Fruit fly (Drosophila melanogaster) whole organism, embryonic: Measurements from ENCODE around the gene CG6106.

Experiments used
- Abd-B ChIP-seq: fragments of 200-800 bp; sonication (Bioruptor generic); optimal IDR thresholded peaks from 2 replicates; lab custom pipeline; 2018; ENCODE audit warnings: missing biosample characterization, mild to moderate bottlenecking, missing genetic modification characterization, moderate library complexity
- Adf1 ChIP-seq: fragments of 200-800 bp; sonication (Bioruptor generic); IDR thresholded peaks from 2 replicates; pipeline ENCODE4 v1.3.6; 2022; ENCODE audit warnings: missing biosample characterization, missing genetic modification characterization
- CG10654 ChIP-seq: fragments of 200-800 bp; sonication (Bioruptor generic); optimal IDR thresholded peaks from 2 replicates; lab custom pipeline; 2016; ENCODE audit warnings: missing biosample characterization, missing genetic modification characterization
- CG11560 ChIP-seq: fragments of 200-800 bp; sonication (Bioruptor generic); IDR thresholded peaks from 3 replicates; pipeline ENCODE4 v1.3.6; 2022; ENCODE audit warnings: missing biosample characterization, missing genetic modification characterization
- CG12219 ChIP-seq: fragments of 200-800 bp; sonication (Bioruptor generic); optimal IDR thresholded peaks from 3 replicates; lab custom pipeline; 2018; ENCODE audit warnings: missing biosample characterization, mild to moderate bottlenecking, missing genetic modification characterization
- CG12299 ChIP-seq: fragments of 200-800 bp; sonication (Bioruptor generic); optimal IDR thresholded peaks from 2 replicates; lab custom pipeline; 2018; ENCODE audit warnings: missing biosample characterization, mild to moderate bottlenecking, missing genetic modification characterization
- CG15696 ChIP-seq: fragments of 200-800 bp; sonication (Bioruptor generic); optimal IDR thresholded peaks from 2 replicates; lab custom pipeline; 2019; ENCODE audit warnings: missing biosample characterization, mild to moderate bottlenecking, missing genetic modification characterization, moderate library complexity
- CG17802 ChIP-seq: fragments of 200-800 bp; sonication (Bioruptor generic); optimal IDR thresholded peaks from 2 replicates; lab custom pipeline; 2018; ENCODE audit warnings: missing biosample characterization, mild to moderate bottlenecking, missing genetic modification characterization, moderate library complexity
- CG18476 ChIP-seq: fragments of 200-800 bp; sonication (Bioruptor generic); optimal IDR thresholded peaks from 2 replicates; lab custom pipeline; 2016; ENCODE audit warnings: missing biosample characterization, mild to moderate bottlenecking, missing genetic modification characterization
- CG2875 ChIP-seq: fragments of 200-800 bp; sonication (Bioruptor generic); optimal IDR thresholded peaks from 2 replicates; lab custom pipeline; 2017; ENCODE audit warnings: missing biosample characterization, mild to moderate bottlenecking, missing genetic modification characterization, missing genetic modification reagents
- CG30020 ChIP-seq: fragments of 200-800 bp; optimal IDR thresholded peaks from 2 replicates; lab custom pipeline; 2019; ENCODE audit warnings: missing biosample characterization, mild to moderate bottlenecking, missing genetic modification characterization, moderate library complexity
- CG30431 ChIP-seq: fragments of 200-800 bp; sonication (Bioruptor generic); optimal IDR thresholded peaks from 2 replicates; lab custom pipeline; 2017; ENCODE audit warnings: missing biosample characterization, missing genetic modification characterization
- CG3065 ChIP-seq: fragments of 200-800 bp; sonication (Bioruptor generic); optimal IDR thresholded peaks from 2 replicates; lab custom pipeline; 2016; ENCODE audit warnings: missing biosample characterization, missing genetic modification characterization
- CG32767 ChIP-seq: fragments of 200-800 bp; sonication (Bioruptor generic); IDR thresholded peaks from 2 replicates; pipeline ENCODE4 v1.3.6; 2022; ENCODE audit warnings: missing biosample characterization, missing genetic modification characterization
- CG43689 ChIP-seq: fragments of 200-800 bp; sonication (Bioruptor generic); IDR thresholded peaks from 2 replicates; pipeline ENCODE4 v1.3.6; 2022; ENCODE audit warnings: missing biosample characterization, missing genetic modification characterization
- CG5245 ChIP-seq: fragments of 200-800 bp; sonication (Bioruptor generic); optimal IDR thresholded peaks from 3 replicates; lab custom pipeline; 2016; ENCODE audit warnings: missing biosample characterization, missing genetic modification characterization
- CG6791 ChIP-seq: fragments of 200-800 bp; sonication (Bioruptor generic); IDR thresholded peaks from 3 replicates; pipeline ENCODE4 v1.3.6; 2022; ENCODE audit warnings: missing biosample characterization, missing genetic modification characterization; ENCODE audit not compliant: partially characterized antibody
- CG8388 ChIP-seq: fragments of 200-800 bp; sonication (Bioruptor generic); optimal IDR thresholded peaks from 2 replicates; lab custom pipeline; 2019; ENCODE audit warnings: missing biosample characterization, mild to moderate bottlenecking, missing genetic modification characterization, moderate library complexity
- CG9932 ChIP-seq: fragments of 200-800 bp; sonication (Bioruptor generic); IDR thresholded peaks from 2 replicates; pipeline ENCODE4 v1.3.6; 2022; ENCODE audit warnings: missing biosample characterization, missing genetic modification characterization
- Dip2 ChIP-seq: fragments of 200-800 bp; sonication (Bioruptor generic); IDR thresholded peaks from 2 replicates; pipeline ENCODE4 v1.3.6; 2022; ENCODE audit warnings: missing biosample characterization, missing genetic modification characterization
- Doc3 ChIP-seq: fragments of 200-800 bp; sonication (Bioruptor generic); IDR thresholded peaks from 3 replicates; pipeline ENCODE4 v1.3.6; 2022; ENCODE audit warnings: missing biosample characterization, missing genetic modification characterization; ENCODE audit not compliant: partially characterized antibody
- Fer1 ChIP-seq: fragments of 200-800 bp; sonication (Bioruptor generic); optimal IDR thresholded peaks from 2 replicates; lab custom pipeline; 2017; ENCODE audit warnings: missing biosample characterization, mild to moderate bottlenecking, missing genetic modification characterization
- HLH4C ChIP-seq: fragments of 200-800 bp; sonication (Bioruptor generic); IDR thresholded peaks from 3 replicates; pipeline ENCODE4 v1.3.6; 2022; ENCODE audit warnings: missing biosample characterization, missing genetic modification characterization; ENCODE audit not compliant: partially characterized antibody
- Hr51 ChIP-seq, 2 experiments: fragments of 200-800 bp; sonication (Bioruptor generic); optimal IDR thresholded peaks; 2 replicates in 1 of 2; 3 replicates in 1 of 2; lab custom pipeline; 2016 to 2018; ENCODE audit warnings: missing biosample characterization in 2 of 2, missing genetic modification characterization in 2 of 2, mild to moderate bottlenecking in 1 of 2, moderate library complexity in 1 of 2
- Hsf ChIP-seq: fragments of 200-800 bp; sonication (Bioruptor generic); optimal IDR thresholded peaks from 3 replicates; lab custom pipeline; 2016; ENCODE audit warnings: missing biosample characterization, missing genetic modification characterization
- PHDP ChIP-seq: fragments of 200-800 bp; sonication (Bioruptor generic); optimal IDR thresholded peaks from 3 replicates; lab custom pipeline; 2018; ENCODE audit warnings: missing biosample characterization, mild to moderate bottlenecking, missing genetic modification characterization, moderate library complexity
- Rfx ChIP-seq: fragments of 200-800 bp; sonication (Bioruptor generic); IDR thresholded peaks from 2 replicates; pipeline ENCODE4 v1.3.6; 2022; ENCODE audit warnings: missing biosample characterization, missing genetic modification characterization
- Stat92E ChIP-seq, 3 experiments: fragments of >200 bp in 2 of 3; fragments of 200-800 bp in 1 of 3; sonication (Bioruptor generic) in 1 of 3; optimal IDR thresholded peaks; 2 replicates each; lab custom pipeline; 2017 to 2019; ENCODE audit warnings: missing biosample characterization in 3 of 3, missing genetic modification characterization in 3 of 3, mild to moderate bottlenecking in 1 of 3, moderate library complexity in 1 of 3
- ac ChIP-seq: fragments of 200-800 bp; sonication (Bioruptor generic); optimal IDR thresholded peaks from 3 replicates; lab custom pipeline; 2017; ENCODE audit warnings: missing biosample characterization, mild to moderate bottlenecking, missing genetic modification characterization
- ato ChIP-seq: fragments of 200-800 bp; sonication (Bioruptor generic); IDR thresholded peaks from 2 replicates; pipeline ENCODE4 v1.3.6; 2022; ENCODE audit warnings: missing biosample characterization, missing genetic modification characterization; ENCODE audit not compliant: partially characterized antibody
- chinmo ChIP-seq: fragments of 200-800 bp; sonication (Bioruptor generic); IDR thresholded peaks from 4 replicates; pipeline ENCODE4 v1.3.6; 2022; ENCODE audit warnings: missing biosample characterization, missing genetic modification characterization; ENCODE audit not compliant: partially characterized antibody
- ci ChIP-seq: fragments of 200-800 bp; sonication (Bioruptor generic); IDR thresholded peaks from 3 replicates; pipeline ENCODE4 v1.3.6; 2022; ENCODE audit warnings: missing biosample characterization, missing genetic modification characterization
- crc ChIP-seq: fragments of 200-800 bp; sonication (Bioruptor generic); optimal IDR thresholded peaks from 2 replicates; lab custom pipeline; 2016; ENCODE audit warnings: missing biosample characterization, missing genetic modification characterization
- ems ChIP-seq: fragments of 200-800 bp; sonication (Bioruptor generic); optimal IDR thresholded peaks from 3 replicates; lab custom pipeline; 2016; ENCODE audit warnings: missing biosample characterization, missing genetic modification characterization
- grn ChIP-seq: fragments of 200-800 bp; sonication (Bioruptor generic); optimal IDR thresholded peaks from 3 replicates; lab custom pipeline; 2017; ENCODE audit warnings: missing biosample characterization, missing genetic modification characterization
- gro ChIP-seq: fragments of 200-800 bp; sonication (Bioruptor generic); optimal IDR thresholded peaks from 2 replicates; lab custom pipeline; 2016; ENCODE audit warnings: missing biosample characterization, missing genetic modification characterization
- gsb ChIP-seq: fragments of 200-800 bp; sonication (Bioruptor generic); IDR thresholded peaks from 2 replicates; pipeline ENCODE4 v1.3.6; 2022; ENCODE audit warnings: missing biosample characterization, missing genetic modification characterization
- ken ChIP-seq: fragments of 200-800 bp; sonication (Bioruptor generic); IDR thresholded peaks from 3 replicates; pipeline ENCODE4 v1.3.6; 2022; ENCODE audit warnings: missing biosample characterization, missing genetic modification characterization
- maf-S ChIP-seq: fragments of 200-800 bp; sonication (Bioruptor generic); optimal IDR thresholded peaks from 2 replicates; lab custom pipeline; 2016; ENCODE audit warnings: missing biosample characterization, missing genetic modification characterization
- p53 ChIP-seq: fragments of 200-800 bp; sonication (Bioruptor generic); optimal IDR thresholded peaks from 2 replicates; lab custom pipeline; 2016; ENCODE audit warnings: missing biosample characterization, missing genetic modification characterization
- pho ChIP-seq: fragments of 200-800 bp; sonication (Bioruptor generic); optimal IDR thresholded peaks from 2 replicates; lab custom pipeline; 2016; ENCODE audit warnings: missing biosample characterization, missing genetic modification characterization
- pros ChIP-seq: fragments of 200-800 bp; sonication (Bioruptor generic); optimal IDR thresholded peaks from 3 replicates; lab custom pipeline; 2019; ENCODE audit warnings: missing biosample characterization, mild to moderate bottlenecking, missing genetic modification characterization, moderate library complexity
- sc ChIP-seq, 3 experiments: fragments of >200 bp in 2 of 3; fragments of 200-800 bp in 1 of 3; sonication (Bioruptor generic) in 1 of 3; optimal IDR thresholded peaks; 2 replicates in 2 of 3; 3 replicates in 1 of 3; lab custom pipeline; 2017; ENCODE audit warnings: mild to moderate bottlenecking in 1 of 3, missing biosample characterization in 1 of 3, missing genetic modification characterization in 1 of 3, missing genetic modification reagents in 1 of 3
- seq ChIP-seq: fragments of 200-800 bp; sonication (Bioruptor generic); IDR thresholded peaks from 2 replicates; pipeline ENCODE4 v1.3.6; 2022; ENCODE audit warnings: missing biosample characterization, missing genetic modification characterization
- sima ChIP-seq: fragments of 200-800 bp; sonication (Bioruptor generic); optimal IDR thresholded peaks from 2 replicates; lab custom pipeline; 2016; ENCODE audit warnings: missing biosample characterization, missing genetic modification characterization
- tio ChIP-seq: fragments of 200-800 bp; sonication (Bioruptor generic); optimal IDR thresholded peaks from 2 replicates; lab custom pipeline; 2017; ENCODE audit warnings: missing biosample characterization, missing genetic modification characterization, inconsistent platforms
- twi ChIP-seq: fragments of 200-800 bp; optimal IDR thresholded peaks from 2 replicates; lab custom pipeline; 2019; ENCODE audit warnings: missing biosample characterization, mild to moderate bottlenecking, missing genetic modification characterization, moderate library complexity
- usp ChIP-seq: fragments of >200 bp; optimal IDR thresholded peaks from 2 replicates; lab custom pipeline; 2017; ENCODE audit warnings: missing biosample characterization, missing genetic modification characterization

The CG6106 gene

DNA sequence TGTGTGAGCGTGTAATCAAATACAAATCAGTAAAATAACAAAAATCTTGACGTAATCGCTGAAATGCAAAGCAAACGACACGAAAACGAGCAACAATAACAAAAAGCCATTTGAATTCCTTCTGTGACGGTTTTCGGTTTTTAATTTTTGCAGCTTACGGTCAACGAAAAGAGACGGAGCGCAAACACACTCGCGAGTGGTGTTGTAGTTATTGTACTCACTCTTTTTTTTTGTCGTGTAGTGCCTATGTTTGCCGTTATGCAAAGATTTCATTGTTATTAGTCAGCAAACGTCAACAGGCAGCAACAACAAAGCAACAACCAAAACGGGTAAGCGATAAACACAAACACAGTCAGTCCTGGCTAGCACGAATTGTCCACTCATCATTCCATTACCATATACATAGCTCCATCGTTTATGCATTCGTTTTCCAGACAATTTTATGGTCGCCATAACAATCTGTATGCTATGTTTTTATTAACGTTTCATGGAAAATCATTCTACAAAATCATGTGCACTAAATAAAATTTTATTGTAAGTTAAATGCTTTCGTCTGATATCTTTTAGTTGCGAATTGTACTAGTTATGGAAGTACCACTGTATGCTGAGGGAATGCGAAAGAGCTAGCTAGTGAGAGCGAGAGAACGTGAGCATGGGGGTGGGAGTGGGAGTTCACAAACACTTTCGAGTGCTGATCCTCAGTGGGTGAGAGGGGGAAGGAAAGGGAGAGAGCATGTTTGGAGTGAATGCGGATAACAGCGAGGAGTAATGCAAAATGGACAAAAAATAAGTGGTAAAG lies 8.4 kb downstream of the CG6106 start (continued):
- TF ChIP-seq twi (peak; percentile 38), Dip2 (GFP tag; lab: Robert Waterston, UW) (no peak), HLH4C (GFP tag; lab: Robert Waterston, UW) (no peak), Adf1 (GFP tag; lab: Robert Waterston, UW) (peak; percentile 52; the same call in 1 of the 2 replicates), p53 (GFP tag; lab: Kevin White, UChicago) (no peak), chinmo (GFP tag; lab: Robert Waterston, UW) (no peak), gro (GFP tag; lab: Kevin White, UChicago) (peak; percentile 93), CG12299 (tag; lab: Kevin White, UChicago) (peak; percentile 66), Abd-B (GFP tag; lab: Kevin White, UChicago) (peak; percentile 87), Hr51 (GFP tag; optimal IDR thresholded peaks at IDR 0.05; lab: Kevin White, UChicago) (peak; percentile 9 to 83), CG15696 (peak; percentile 34), CG10654 (no peak), ems (GFP tag; lab: Kevin White, UChicago) (peak; percentile 35), grn (no peak), tio (peak; percentile 36), CG6791 (GFP tag; lab: Robert Waterston, UW) (no peak), CG8388 (GFP tag; lab: Kevin White, UChicago) (peak; percentile 37), PHDP (peak; percentile 85), ci (GFP tag; lab: Robert Waterston, UW) (peak; percentile 60; the same call in 2 of the 3 replicates), Stat92E (GFP tag; optimal IDR thresholded peaks at IDR 0.05; lab: Kevin White, UChicago) (no peak), CG18476 (GFP tag; lab: Kevin White, UChicago) (peak; percentile 48), sima (GFP tag; lab: Kevin White, UChicago) (no peak), pho (GFP tag; lab: Kevin White, UChicago) (peak; percentile 79), usp (GFP tag; lab: Kevin White, UChicago) (no peak), CG11560 (tag; lab: Robert Waterston, UW) (peak; percentile 71; the same call in 2 of the 3 replicates), pros (GFP tag; lab: Kevin White, UChicago) (no peak), sc (optimal IDR thresholded peaks at IDR 0.05; lab: Kevin White, UChicago) (no peak), sc (GFP tag; optimal IDR thresholded peaks at IDR 0.05; lab: Kevin White, UChicago) (peak; percentile 20), CG32767 (peak; percentile 79), maf-S (GFP tag; lab: Kevin White, UChicago) (peak; percentile 24), ac (GFP tag; lab: Kevin White, UChicago) (no peak), CG3065 (no peak), gsb (GFP tag; lab: Robert Waterston, UW) (peak; percentile 42), Hsf (peak; percentile 61), CG30020 (peak; percentile 27), CG12219 (peak; percentile 75), seq (GFP tag; lab: Robert Waterston, UW) (peak; percentile 81), CG9932 (peak; percentile 90), CG30431 (GFP tag; lab: Kevin White, UChicago) (peak; percentile 30), Fer1 (GFP tag; lab: Kevin White, UChicago) (peak; percentile 86), crc (peak; percentile 33), CG17802 (tag; lab: Kevin White, UChicago) (peak; percentile 16), CG43689 (peak; percentile 55), ken (no peak), CG2875 (GFP tag; lab: Kevin White, UChicago) (peak; percentile 11), ato (GFP tag; lab: Robert Waterston, UW) (no peak), Rfx (GFP tag; lab: Robert Waterston, UW) (peak; percentile 90), Doc3 (no peak), CG5245 (no peak)
